Fruit fly (Drosophila melanogaster) whole organism, adult: ENCODE measurements around the gene HP1c.
A peak's percentile ranks its signal among the peaks of the same experiment; 100 is the strongest.

Experiments used
- CG11617 ChIP-seq: fragments of 200-800 bp; sonication (Bioruptor generic); optimal IDR thresholded peaks from 2 replicates; lab custom pipeline; 2017; ENCODE audit warnings: mild to moderate bottlenecking, missing biosample characterization, missing genetic modification reagents, missing genetic modification characterization
- CG12768 ChIP-seq: fragments of 200-800 bp; sonication (Bioruptor generic); optimal IDR thresholded peaks from 2 replicates; lab custom pipeline; 2017; ENCODE audit warnings: missing biosample characterization, missing genetic modification characterization, mild to moderate bottlenecking, moderate library complexity, missing genetic modification reagents
- CG14711 ChIP-seq: fragments of 200-800 bp; sonication (Bioruptor generic); optimal IDR thresholded peaks from 2 replicates; lab custom pipeline; 2018; ENCODE audit warnings: missing biosample characterization, mild to moderate bottlenecking, missing genetic modification characterization, moderate library complexity
- CG1620 ChIP-seq: fragments of 200-800 bp; sonication (Bioruptor generic); optimal IDR thresholded peaks from 2 replicates; lab custom pipeline; 2016; ENCODE audit warnings: missing biosample characterization, missing genetic modification characterization
- CG33017 ChIP-seq: fragments of 200-800 bp; sonication (Bioruptor generic); optimal IDR thresholded peaks from 2 replicates; lab custom pipeline; 2018; ENCODE audit warnings: missing biosample characterization, mild to moderate bottlenecking, missing genetic modification characterization, moderate library complexity
- CG5204 ChIP-seq: fragments of 200-800 bp; sonication (Bioruptor generic); optimal IDR thresholded peaks from 2 replicates; lab custom pipeline; 2016; ENCODE audit warnings: missing biosample characterization, missing genetic modification characterization
- CG7045 ChIP-seq: fragments of 200-800 bp; sonication (Bioruptor generic); optimal IDR thresholded peaks from 2 replicates; lab custom pipeline; 2017; ENCODE audit warnings: missing biosample characterization, mild to moderate bottlenecking, missing genetic modification characterization
- CG7101 ChIP-seq: fragments of 200-800 bp; sonication (Bioruptor generic); optimal IDR thresholded peaks from 2 replicates; lab custom pipeline; 2018; ENCODE audit warnings: missing biosample characterization, mild to moderate bottlenecking, missing genetic modification characterization, moderate library complexity
- Clk ChIP-seq: fragments of 200-800 bp; sonication (Bioruptor generic); optimal IDR thresholded peaks from 2 replicates; lab custom pipeline; 2017; ENCODE audit warnings: missing biosample characterization, missing genetic modification characterization
- Crg-1 ChIP-seq: fragments of 200-800 bp; sonication (Bioruptor generic); optimal IDR thresholded peaks from 2 replicates; lab custom pipeline; 2016; ENCODE audit warnings: missing biosample characterization, missing genetic modification characterization
- Hr96 ChIP-seq: fragments of 200-800 bp; sonication (Bioruptor generic); optimal IDR thresholded peaks from 2 replicates; lab custom pipeline; 2016; ENCODE audit warnings: missing biosample characterization, missing genetic modification characterization
- Mnt ChIP-seq: fragments of 200-800 bp; sonication (Bioruptor generic); optimal IDR thresholded peaks from 2 replicates; lab custom pipeline; 2016; ENCODE audit warnings: missing biosample characterization, mild to moderate bottlenecking, missing genetic modification characterization
- bab1 ChIP-seq: fragments of 200-800 bp; sonication (Bioruptor generic); optimal IDR thresholded peaks from 3 replicates; lab custom pipeline; 2019; ENCODE audit warnings: missing biosample characterization, mild to moderate bottlenecking, missing genetic modification characterization, moderate library complexity
- cic ChIP-seq: fragments of 200-800 bp; sonication (Bioruptor generic); optimal IDR thresholded peaks from 2 replicates; lab custom pipeline; 2017; ENCODE audit warnings: missing biosample characterization, mild to moderate bottlenecking, missing genetic modification characterization, moderate library complexity
- cnc ChIP-seq, 2 experiments: fragments of >200 bp; optimal IDR thresholded peaks; 2 replicates each; lab custom pipeline; 2017
- kay ChIP-seq: fragments of 200-800 bp; sonication (Bioruptor generic); peaks from one replicate; lab custom pipeline; 2016; ENCODE audit warnings: missing biosample characterization, missing genetic modification characterization, borderline replicate concordance
- ovo ChIP-seq: fragments of 200-800 bp; sonication (Bioruptor generic); optimal IDR thresholded peaks from 2 replicates; lab custom pipeline; 2016; ENCODE audit warnings: missing biosample characterization, missing genetic modification characterization
- pad ChIP-seq: fragments of 200-800 bp; sonication (Bioruptor generic); optimal IDR thresholded peaks from 3 replicates; lab custom pipeline; 2017; ENCODE audit warnings: missing biosample characterization, missing genetic modification characterization, mild to moderate bottlenecking, moderate library complexity, missing genetic modification reagents
- tj ChIP-seq: fragments of 200-800 bp; sonication (Bioruptor generic); optimal IDR thresholded peaks from 3 replicates; lab custom pipeline; 2017; ENCODE audit warnings: missing biosample characterization, mild to moderate bottlenecking, missing genetic modification characterization, moderate library complexity
- toe ChIP-seq: fragments of 200-800 bp; sonication (Bioruptor generic); optimal IDR thresholded peaks from 2 replicates; lab custom pipeline; 2016; ENCODE audit warnings: missing biosample characterization, missing genetic modification characterization

HP1c gene

DNA sequence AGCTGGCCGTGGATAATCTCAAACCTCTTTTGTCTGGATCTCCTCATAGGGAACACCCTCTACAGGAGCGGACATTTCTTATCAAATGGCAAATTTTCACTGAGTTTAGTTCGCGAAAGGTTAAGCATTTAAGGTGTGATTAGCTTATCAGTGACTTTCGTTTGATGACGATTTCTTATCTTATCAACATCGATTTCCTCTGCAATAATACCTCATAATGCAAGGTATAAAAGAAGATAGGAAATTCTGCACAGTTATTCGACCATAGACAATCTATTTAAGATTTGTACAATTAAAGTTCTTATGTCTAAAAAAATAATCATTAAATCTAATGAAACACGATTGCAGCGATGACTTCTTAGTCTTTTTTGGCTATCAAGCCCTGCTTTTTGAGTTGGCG is 11.7 kb upstream of the HP1c start, which contains the start of gene Takl2:
Gene Takl2, minus strand, starts transcription at position 101 of the 400 bp plus-strand sequence.
- TF ChIP-seq CG14711 (tag; lab: Kevin White, UChicago) = no peak
- no peak for TF ChIP-seq CG12768 (GFP tag; lab: Kevin White, UChicago)
- no peak for TF ChIP-seq CG5204 (GFP tag; lab: Kevin White, UChicago)
- no peak for TF ChIP-seq CG7045 (GFP tag; lab: Kevin White, UChicago)
- TF ChIP-seq cnc (optimal IDR thresholded peaks at IDR 0.05; lab: Kevin White, UChicago) = no peak
- no peak for TF ChIP-seq CG33017 (tag; lab: Kevin White, UChicago)
- TF ChIP-seq CG7101 = no peak
- TF ChIP-seq tj (GFP tag; lab: Kevin White, UChicago) = no peak
- TF ChIP-seq cic (GFP tag; lab: Kevin White, UChicago) = no peak

DNA sequence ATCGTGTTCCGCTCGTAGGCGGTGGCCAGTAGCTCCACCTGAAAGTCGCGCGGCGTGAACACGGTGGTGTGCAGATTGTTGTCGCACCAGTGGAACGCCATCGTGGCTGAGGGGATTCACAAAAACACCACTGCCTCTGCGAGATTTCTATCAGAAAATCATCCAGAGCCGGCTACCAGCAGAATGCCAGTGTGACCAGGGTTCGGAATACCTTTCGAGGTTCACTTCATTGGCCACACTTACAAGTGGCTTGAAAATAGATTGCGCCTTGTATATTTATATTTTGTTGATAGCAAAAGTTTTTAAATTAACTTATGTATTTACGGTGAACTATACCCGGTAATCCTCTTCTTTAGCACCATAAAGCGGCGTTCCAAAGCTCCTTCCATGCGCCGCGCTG is 4.5 kb upstream of the HP1c start, which contains the start of the genes Dcr-1 and CG6985:
Gene Dcr-1, minus strand, starts transcription at position 162 of the 400 bp plus-strand sequence.
Gene CG6985, plus strand, starts transcription at position 221 of the 400 bp plus-strand sequence.
- TF ChIP-seq CG7101 = no peak
- TF ChIP-seq ovo (GFP tag; lab: Kevin White, UChicago) = no peak
- no peak for TF ChIP-seq CG7045 (GFP tag; lab: Kevin White, UChicago)
- TF ChIP-seq CG12768 (GFP tag; lab: Kevin White, UChicago) = no peak
- TF ChIP-seq CG14711 (tag; lab: Kevin White, UChicago) = no peak
- TF ChIP-seq CG1620 (GFP tag; lab: Kevin White, UChicago) = no peak
- TF ChIP-seq CG11617 = no peak
- no peak for TF ChIP-seq bab1
- TF ChIP-seq cnc (optimal IDR thresholded peaks at IDR 0.05; lab: Kevin White, UChicago) = no peak
- TF ChIP-seq kay (GFP tag; lab: Kevin White, UChicago) = no peak
- TF ChIP-seq Clk (GFP tag; lab: Kevin White, UChicago) = no peak
- no peak for TF ChIP-seq cic (GFP tag; lab: Kevin White, UChicago)

- TF ChIP-seq bab1 (peak; percentile 84), Hr96 (GFP tag; lab: Kevin White, UChicago) (no peak), CG5204 (GFP tag; lab: Kevin White, UChicago) (no peak)
These were observed 2.1 kb downstream of the HP1c start, which contains the start of gene CG17141 for dm6 chr3R:22747423-22748090. TSS of gene CG17141 (minus strand) at chr3R:22747599.

DNA sequence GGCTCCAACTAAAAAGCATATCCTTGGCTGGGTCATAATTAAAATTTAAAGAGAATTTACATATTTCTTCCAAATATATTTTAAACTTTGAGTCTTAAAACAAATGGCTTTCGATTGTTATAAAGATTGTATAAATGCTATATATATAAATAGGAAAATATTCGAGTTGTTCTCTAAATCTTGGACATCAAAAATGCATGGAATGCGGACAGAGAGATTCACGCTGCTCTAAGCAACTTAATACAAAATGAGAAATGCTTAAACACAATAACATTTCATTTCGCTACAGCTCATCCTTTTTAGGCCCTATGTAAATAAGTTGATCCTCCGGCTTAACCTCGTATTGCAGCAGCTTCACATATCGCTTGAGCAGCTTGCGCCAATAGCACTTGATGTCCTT is 3.5 kb downstream of the HP1c start, which contains the start of gene CG31139:
Gene CG31139, minus strand, starts transcription at position 101 of the 400 bp plus-strand sequence.
- TF ChIP-seq CG5204 (GFP tag; lab: Kevin White, UChicago) (no peak), bab1 (no peak), tj (GFP tag; lab: Kevin White, UChicago) (no peak), cic (GFP tag; lab: Kevin White, UChicago) (no peak), CG1620 (GFP tag; lab: Kevin White, UChicago) (no peak), Clk (GFP tag; lab: Kevin White, UChicago) (no peak), CG14711 (tag; lab: Kevin White, UChicago) (no peak), CG7101 (no peak), toe (no peak), kay (GFP tag; lab: Kevin White, UChicago) (no peak), pad (GFP tag; lab: Kevin White, UChicago) (no peak), CG11617 (no peak)

DNA sequence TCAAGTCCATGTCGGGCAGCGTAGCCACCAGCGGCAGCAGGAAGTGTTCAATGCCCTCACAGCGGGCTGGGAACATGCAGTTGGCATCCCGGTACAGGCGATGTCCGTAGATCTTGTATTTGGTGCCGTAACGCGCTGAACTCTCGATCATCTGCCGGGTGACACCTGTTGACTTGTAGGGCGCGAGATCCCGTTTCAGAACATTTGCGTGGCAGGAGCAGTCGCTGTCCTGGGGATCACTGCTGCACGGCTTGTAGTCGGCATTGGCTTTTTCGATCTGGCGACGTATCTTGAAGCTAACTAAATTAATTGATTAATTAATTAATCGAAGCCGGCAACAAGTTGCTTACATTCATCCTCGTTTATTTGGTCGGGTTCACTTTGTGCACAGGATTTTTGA is 4.6 kb downstream of the HP1c start:
- no peak for TF ChIP-seq CG14711 (tag; lab: Kevin White, UChicago)

DNA sequence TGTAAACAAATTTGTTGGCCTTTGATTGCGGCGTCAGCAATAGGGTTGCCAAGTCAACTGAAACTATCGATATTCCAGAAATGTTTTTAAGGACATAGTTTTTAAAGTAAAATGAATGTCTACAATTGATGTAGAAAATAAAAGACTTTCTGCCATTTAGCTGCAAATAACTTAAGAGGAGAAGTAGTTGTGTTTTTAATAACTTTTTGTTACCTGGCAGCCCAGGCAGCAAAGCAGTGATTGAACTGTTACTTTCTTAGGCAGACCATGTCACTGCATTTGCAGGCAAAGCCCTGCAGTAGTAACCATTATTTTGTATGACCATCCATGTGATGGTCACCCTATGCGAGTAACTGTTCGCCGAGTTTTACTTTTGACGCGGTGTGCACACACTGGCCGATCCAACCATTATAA is 5.1 kb downstream of the HP1c start, which contains the start of the genes rumi, CG7029 and Usp12-46:
Gene rumi, minus strand, starts transcription at position 64 of the 414 bp plus-strand sequence.
Gene CG7029, plus strand, starts transcription at position 368 of the 414 bp plus-strand sequence.
Gene Usp12-46, plus strand, starts transcription at position 368 of the 414 bp plus-strand sequence.
- TF ChIP-seq CG33017 (tag; lab: Kevin White, UChicago) (peak; percentile 83), CG1620 (GFP tag; lab: Kevin White, UChicago) (peak; percentile 89), Clk (GFP tag; lab: Kevin White, UChicago) (peak; percentile 78), tj (GFP tag; lab: Kevin White, UChicago) (peak; percentile 89), CG11617 (peak; percentile 83), CG14711 (tag; lab: Kevin White, UChicago) (peak; percentile 98), cic (GFP tag; lab: Kevin White, UChicago) (peak; percentile 44), Mnt (GFP tag; lab: Kevin White, UChicago) (peak; percentile 76), toe (no peak), pad (GFP tag; lab: Kevin White, UChicago) (peak; percentile 59), ovo (GFP tag; lab: Kevin White, UChicago) (peak; percentile 79), bab1 (peak; percentile 90), CG7101 (peak; percentile 85), CG7045 (GFP tag; lab: Kevin White, UChicago) (peak; percentile 80), CG12768 (GFP tag; lab: Kevin White, UChicago) (peak; percentile 82), CG5204 (GFP tag; lab: Kevin White, UChicago) (no peak), Crg-1 (GFP tag; lab: Kevin White, UChicago) (peak; percentile 69), Hr96 (GFP tag; lab: Kevin White, UChicago) (peak; percentile 92), cnc (optimal IDR thresholded peaks at IDR 0.05; lab: Kevin White, UChicago) (no peak), kay (GFP tag; lab: Kevin White, UChicago) (no peak)
